Worm (Caenorhabditis elegans): ENCODE measurements around the gene Y67D2.5.

Y67D2.5 gene

ce11 chrIII:1558441-1559159 lies 18.6 kb upstream of the Y67D2.5 start, which contains the start of the genes eelo-1 and Y67D2.2:
eelo-1 (minus strand) TSS chrIII:1558529.
Y67D2.2 (plus strand) TSS chrIII:1558800.
- TF ChIP-seq unc-39 (tag; optimal IDR thresholded peaks at IDR 0.05), result no peak
- TF ChIP-seq zag-1 (tag; optimal IDR thresholded peaks at IDR 0.05), result no peak
- TF ChIP-seq hmg-11 (tag; optimal IDR thresholded peaks at IDR 0.05), result peak; percentile 49
- peak; percentile 39 for TF ChIP-seq nhr-23 (tag; optimal IDR thresholded peaks at IDR 0.05)
- no peak for TF ChIP-seq skn-1 (tag; optimal IDR thresholded peaks at IDR 0.05)
- TF ChIP-seq mml-1 (tag; optimal IDR thresholded peaks at IDR 0.05), result no peak
- no peak for TF ChIP-seq tbx-2 (tag; optimal IDR thresholded peaks at IDR 0.05)
- TF ChIP-seq lin-15B (tag; optimal IDR thresholded peaks at IDR 0.05), result peak; percentile 54
- no peak for TF ChIP-seq nhr-67 (tag; optimal IDR thresholded peaks at IDR 0.05)
- TF ChIP-seq pha-4 (tag; optimal IDR thresholded peaks at IDR 0.05), result peak; percentile 74
- peak; percentile 61 for TF ChIP-seq nfya-1 (tag; optimal IDR thresholded peaks at IDR 0.05; ENCODE audit: insufficient read depth)
- TF ChIP-seq nhr-77 (tag; optimal IDR thresholded peaks at IDR 0.05), result no peak
- TF ChIP-seq nhr-12 (tag; optimal IDR thresholded peaks at IDR 0.05), result no peak
- no peak for TF ChIP-seq ztf-4 (tag; optimal IDR thresholded peaks at IDR 0.05)
- peak; percentile 45 for TF ChIP-seq egl-5 (tag; optimal IDR thresholded peaks at IDR 0.05)
- no peak for TF ChIP-seq lsy-12 (tag; optimal IDR thresholded peaks at IDR 0.05)
- TF ChIP-seq sea-2 (GFP tag; optimal IDR thresholded peaks at IDR 0.05), result no peak

DNA sequence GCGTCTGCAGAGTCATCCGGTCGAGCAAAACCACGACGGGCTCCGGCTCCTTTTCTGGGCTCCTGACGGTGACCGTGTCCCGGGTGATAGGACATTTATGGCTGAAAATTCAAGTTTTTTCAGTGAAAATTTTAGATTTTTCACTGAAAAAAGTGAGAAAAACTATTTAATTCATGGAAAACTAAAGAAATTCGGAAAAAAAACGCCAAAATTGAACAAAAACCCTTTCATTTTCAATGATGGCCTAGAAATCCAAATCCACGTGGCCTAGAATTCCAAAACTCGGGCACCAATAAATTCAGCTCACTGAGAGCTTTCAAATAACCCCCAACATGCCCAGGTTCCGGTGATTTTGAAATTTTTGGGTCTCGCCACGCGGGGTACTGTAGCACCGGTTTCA lies 14.3 kb upstream of the Y67D2.5 start, which contains the start of gene ddx-35:
Gene ddx-35 (minus strand): TSS at position 101 of the 400 bp plus-strand sequence.
- TF ChIP-seq elt-1 (tag; optimal IDR thresholded peaks at IDR 0.05) (no peak), nhr-43 (tag; optimal IDR thresholded peaks at IDR 0.05; ENCODE audit: poor library complexity, severe bottlenecking) (no peak), fos-1 (tag; optimal IDR thresholded peaks at IDR 0.05) (no peak), egl-27 (tag; optimal IDR thresholded peaks at IDR 0.05) (no peak), eor-1 (tag; optimal IDR thresholded peaks at IDR 0.05) (no peak), pha-4 (tag; optimal IDR thresholded peaks at IDR 0.05) (no peak), nhr-28 (tag; optimal IDR thresholded peaks at IDR 0.05) (no peak), R02D3.7 (tag; optimal IDR thresholded peaks at IDR 0.05) (no peak)

- TF ChIP-seq ceh-28 (tag; optimal IDR thresholded peaks at IDR 0.05) (peak; percentile 90), fos-1 (tag; optimal IDR thresholded peaks at IDR 0.05) (no peak)
Measured at ce11 chrIII:1543406-1544011, 3.5 kb upstream of the Y67D2.5 start.

DNA sequence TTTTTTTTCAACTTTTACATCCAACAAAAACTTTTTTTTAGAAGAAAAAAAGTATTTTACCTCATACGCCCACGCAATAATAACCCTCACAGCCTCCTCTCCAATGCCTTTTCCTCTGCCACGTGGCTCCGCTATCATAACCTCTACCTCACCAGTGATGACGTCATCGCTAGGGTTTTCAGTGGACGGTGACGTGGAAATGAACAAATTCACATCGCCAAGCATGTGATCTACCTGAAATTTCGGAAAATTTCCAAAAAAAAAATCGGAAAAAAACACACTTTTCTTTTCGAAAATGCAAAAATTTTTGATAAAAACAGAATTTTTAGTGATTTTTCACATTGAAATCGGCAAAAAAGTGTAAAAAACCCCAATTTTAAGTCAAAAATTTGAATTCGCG lies 678 bp downstream of the Y67D2.5 start:
- TF ChIP-seq nhr-12 (tag; optimal IDR thresholded peaks at IDR 0.05), result no peak
- TF ChIP-seq jun-1 (tag; optimal IDR thresholded peaks at IDR 0.05), result no peak
- TF ChIP-seq zag-1 (tag; optimal IDR thresholded peaks at IDR 0.05), result no peak
- no peak for TF ChIP-seq nhr-23 (tag; optimal IDR thresholded peaks at IDR 0.05)
- TF ChIP-seq nhr-28 (tag; optimal IDR thresholded peaks at IDR 0.05), result no peak
- no peak for TF ChIP-seq fos-1 (tag; optimal IDR thresholded peaks at IDR 0.05)
- TF ChIP-seq ama-1 (optimal IDR thresholded peaks at IDR 0.05), result no peak

ce11 chrIII:1534431-1534830 lies 5.6 kb downstream of the Y67D2.5 start:
- TF ChIP-seq egl-27 (tag; optimal IDR thresholded peaks at IDR 0.05) (no peak), lin-15B (tag; optimal IDR thresholded peaks at IDR 0.05) (peak; percentile 7)

DNA sequence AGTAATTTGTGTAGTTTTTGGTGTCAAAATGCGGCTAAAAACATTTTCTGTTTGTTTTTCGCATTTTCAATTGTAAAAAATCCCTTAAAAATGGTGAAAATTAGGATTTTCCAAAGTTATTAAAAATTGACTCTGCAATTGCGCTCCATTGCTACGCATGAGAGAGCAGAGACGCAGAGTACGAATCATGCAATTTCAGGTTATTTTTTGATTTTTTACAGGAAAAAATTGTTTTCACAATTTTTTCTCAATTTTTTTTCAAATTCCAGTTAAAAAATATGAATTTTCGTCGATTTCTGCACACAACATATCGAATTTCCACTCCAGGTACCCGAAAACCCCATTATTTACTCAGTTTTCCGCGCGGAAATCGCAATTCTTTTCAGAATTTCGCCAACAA lies 6.4 kb downstream of the Y67D2.5 start, which contains the start of gene mtg-1:
Gene mtg-1 (plus strand): TSS at position 160 of the 400 bp plus-strand sequence.
- TF ChIP-seq tbx-2 (tag; optimal IDR thresholded peaks at IDR 0.05) (no peak), nhr-11 (tag; optimal IDR thresholded peaks at IDR 0.05) (no peak), nfya-1 (tag; optimal IDR thresholded peaks at IDR 0.05; ENCODE audit: insufficient read depth) (peak; percentile 24), nhr-23 (tag; optimal IDR thresholded peaks at IDR 0.05) (peak; percentile 34), lsy-12 (tag; optimal IDR thresholded peaks at IDR 0.05) (no peak), nhr-77 (tag; optimal IDR thresholded peaks at IDR 0.05) (no peak), ceh-28 (tag; optimal IDR thresholded peaks at IDR 0.05) (no peak), pha-4 (tag; optimal IDR thresholded peaks at IDR 0.05) (peak; percentile 70), lin-15B (tag; optimal IDR thresholded peaks at IDR 0.05) (peak; percentile 63), ama-1 (optimal IDR thresholded peaks at IDR 0.05) (no peak)
